Fruit fly (Drosophila melanogaster): ENCODE results near the gene PQBP1.

Gene PQBP1

DNA sequence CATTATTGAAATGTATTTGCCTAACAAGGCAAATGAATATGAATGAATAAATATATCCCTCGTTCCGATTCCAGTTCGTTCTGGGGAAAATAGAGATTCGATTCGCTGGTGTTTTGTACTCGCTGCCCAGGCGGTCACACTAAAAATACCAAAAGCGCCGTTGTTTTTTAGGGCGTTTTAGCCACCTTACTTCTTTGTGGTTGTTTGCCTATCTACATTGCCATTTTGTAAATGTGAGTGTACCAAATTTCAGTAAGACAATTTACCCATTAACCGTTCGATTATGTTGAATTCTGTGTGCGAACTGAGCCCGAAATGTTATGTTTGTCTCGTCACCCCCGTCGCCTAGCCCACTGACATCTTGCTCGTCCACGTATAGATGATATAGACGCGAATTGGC is 31.9 kb downstream of the PQBP1 start, which contains the start of the genes CG33095 and CG33096 (continued):
- TF ChIP-seq CG16779 (GFP tag; IDR thresholded peaks at IDR 0.05), result no peak
- no peak for TF ChIP-seq gcm (GFP tag; optimal IDR thresholded peaks at IDR 0.05)
- peak; percentile 84 for TF ChIP-seq CG1603 (tag; optimal IDR thresholded peaks at IDR 0.05)
- no peak for TF ChIP-seq Rx (GFP tag; IDR thresholded peaks at IDR 0.05)
- TF ChIP-seq crol (GFP tag; IDR thresholded peaks at IDR 0.05), result no peak
- no peak for TF ChIP-seq CG2202 (tag; optimal IDR thresholded peaks at IDR 0.05)
- TF ChIP-seq ro (GFP tag; IDR thresholded peaks at IDR 0.05), result no peak
- TF ChIP-seq peb (GFP tag; IDR thresholded peaks at IDR 0.05), result no peak
- TF ChIP-seq fd3F (GFP tag; optimal IDR thresholded peaks at IDR 0.05), result no peak
- no peak for TF ChIP-seq CG8089 (GFP tag; optimal IDR thresholded peaks at IDR 0.05)
- no peak for TF ChIP-seq hth (optimal IDR thresholded peaks at IDR 0.05)
- TF ChIP-seq fd64A (GFP tag; optimal IDR thresholded peaks at IDR 0.05), result no peak
- TF ChIP-seq Taf1 (GFP tag; IDR thresholded peaks at IDR 0.05), result no peak
- TF ChIP-seq CG10321 (GFP tag; IDR thresholded peaks at IDR 0.05), result no peak
- TF ChIP-seq Poxn (GFP tag; IDR thresholded peaks at IDR 0.05), result no peak
- TF ChIP-seq Spps (tag; optimal IDR thresholded peaks at IDR 0.05), result no peak
- TF ChIP-seq tup (GFP tag; optimal IDR thresholded peaks at IDR 0.05), result no peak
- no peak for TF ChIP-seq CG2129 (GFP tag; IDR thresholded peaks at IDR 0.05; ENCODE audit: partially characterized antibody)
- TF ChIP-seq HmgD (GFP tag; optimal IDR thresholded peaks at IDR 0.05), result peak; percentile 7
- TF ChIP-seq lmd (GFP tag; IDR thresholded peaks at IDR 0.05), result no peak
- no peak for TF ChIP-seq CG11085 (GFP tag; IDR thresholded peaks at IDR 0.05)
- no peak for TF ChIP-seq Dad (GFP tag; optimal IDR thresholded peaks at IDR 0.05)
- no peak for TF ChIP-seq Dref (GFP tag; IDR thresholded peaks at IDR 0.05)
- TF ChIP-seq E2f2 (GFP tag; IDR thresholded peaks at IDR 0.05), result peak; percentile 21; the same call in 1 of the 2 replicates
- TF ChIP-seq en (GFP tag; optimal IDR thresholded peaks at IDR 0.05), result no peak
- TF ChIP-seq Abd-B (GFP tag; optimal IDR thresholded peaks at IDR 0.05), result no peak
- TF ChIP-seq CG7839 (tag; optimal IDR thresholded peaks at IDR 0.05), result no peak
- no peak for TF ChIP-seq ash1 (GFP tag; optimal IDR thresholded peaks at IDR 0.05)
- TF ChIP-seq CG8281 (tag; optimal IDR thresholded peaks at IDR 0.05), result no peak
- no peak for TF ChIP-seq CG9876 (GFP tag; optimal IDR thresholded peaks at IDR 0.05)
- peak; percentile 84 for TF ChIP-seq CG4617 (GFP tag; optimal IDR thresholded peaks at IDR 0.05; ENCODE audit: borderline replicate concordance)
- peak; percentile 96 for TF ChIP-seq gfzf (GFP tag; optimal IDR thresholded peaks at IDR 0.05)
- no peak for TF ChIP-seq CG13123 (GFP tag; optimal IDR thresholded peaks at IDR 0.05)
- TF ChIP-seq Sin3A (optimal IDR thresholded peaks at IDR 0.05), result peak; percentile 9
- TF ChIP-seq wek (GFP tag; optimal IDR thresholded peaks at IDR 0.05), result no peak
- no peak for TF ChIP-seq her (GFP tag; optimal IDR thresholded peaks at IDR 0.05)
- peak; percentile 28; the same call in 1 of the 2 replicates for TF ChIP-seq CG13287 (GFP tag; IDR thresholded peaks at IDR 0.05; ENCODE audit: partially characterized antibody)
- no peak for TF ChIP-seq CG7786 (GFP tag; optimal IDR thresholded peaks at IDR 0.05)
- TF ChIP-seq CG4424 (GFP tag; optimal IDR thresholded peaks at IDR 0.05), result no peak
- no peak for TF ChIP-seq CG2199 (GFP tag; IDR thresholded peaks at IDR 0.05)
- TF ChIP-seq CG12769 (tag; optimal IDR thresholded peaks at IDR 0.05), result no peak
- no peak for TF ChIP-seq Lpt (GFP tag; optimal IDR thresholded peaks at IDR 0.05)
- no peak for TF ChIP-seq Kr (GFP tag; optimal IDR thresholded peaks at IDR 0.05)
- TF ChIP-seq Ptx1 (GFP tag; IDR thresholded peaks at IDR 0.05), result no peak
- TF ChIP-seq CG10565 (GFP tag; optimal IDR thresholded peaks at IDR 0.05), result no peak
- peak; percentile 76 for TF ChIP-seq CG33213 (GFP tag; optimal IDR thresholded peaks at IDR 0.05)
- no peak for TF ChIP-seq Six4 (GFP tag; optimal IDR thresholded peaks at IDR 0.05)
- peak; percentile 47 for TF ChIP-seq D19A (tag; optimal IDR thresholded peaks at IDR 0.05)
- TF ChIP-seq CG15073 (GFP tag; optimal IDR thresholded peaks at IDR 0.05), result no peak
- TF ChIP-seq CG7928 (GFP tag; optimal IDR thresholded peaks at IDR 0.05), result no peak
- TF ChIP-seq gsb-n (tag; optimal IDR thresholded peaks at IDR 0.05), result peak; percentile 83
- TF ChIP-seq CG18262 (tag; optimal IDR thresholded peaks at IDR 0.05), result no peak
- TF ChIP-seq Hr39 (optimal IDR thresholded peaks at IDR 0.05), result no peak
- TF ChIP-seq CG5180 (GFP tag; optimal IDR thresholded peaks at IDR 0.05), result no peak

Data from whole organism, embryonic.